Fruit fly (Drosophila melanogaster) whole organism, embryonic: ENCODE data around the gene Chpf.

Experiments used
- Atf6 ChIP-seq: fragments of 200-800 bp; sonication (Bioruptor generic); IDR thresholded peaks from 2 replicates; pipeline ENCODE4 v1.3.6; 2022; ENCODE audit warnings: missing biosample characterization, missing genetic modification characterization
- BEAF-32 ChIP-seq: fragments of 200-800 bp; sonication (Bioruptor generic); optimal IDR thresholded peaks from 3 replicates; lab custom pipeline; 2017; ENCODE audit warnings: missing biosample characterization, missing genetic modification characterization, mild to moderate bottlenecking, moderate library complexity, missing genetic modification reagents
- C15 ChIP-seq: fragments of 200-800 bp; sonication (Bioruptor generic); IDR thresholded peaks from 3 replicates; pipeline ENCODE4 v1.3.6; 2022; ENCODE audit warnings: missing biosample characterization, missing genetic modification characterization
- CG10209 ChIP-seq: fragments of 200-800 bp; sonication (Bioruptor generic); optimal IDR thresholded peaks from 3 replicates; lab custom pipeline; 2017; ENCODE audit warnings: missing biosample characterization, mild to moderate bottlenecking, missing genetic modification characterization, missing genetic modification reagents
- CG10565 ChIP-seq: fragments of 200-800 bp; sonication (Bioruptor generic); optimal IDR thresholded peaks from 3 replicates; lab custom pipeline; 2016; ENCODE audit warnings: missing biosample characterization, mild to moderate bottlenecking, missing genetic modification characterization
- CG11085 ChIP-seq: fragments of 200-800 bp; sonication (Bioruptor generic); IDR thresholded peaks from 2 replicates; pipeline ENCODE4 v1.3.6; 2022; ENCODE audit warnings: missing biosample characterization, missing genetic modification characterization
- CG12071 ChIP-seq: fragments of 200-800 bp; sonication (Bioruptor generic); optimal IDR thresholded peaks from 3 replicates; lab custom pipeline; 2018; ENCODE audit warnings: missing biosample characterization, mild to moderate bottlenecking, missing genetic modification characterization
- CG12299 ChIP-seq: fragments of 200-800 bp; sonication (Bioruptor generic); optimal IDR thresholded peaks from 2 replicates; lab custom pipeline; 2018; ENCODE audit warnings: missing biosample characterization, mild to moderate bottlenecking, missing genetic modification characterization
- CG13424 ChIP-seq: fragments of 200-800 bp; sonication (Bioruptor generic); optimal IDR thresholded peaks from 2 replicates; lab custom pipeline; 2019; ENCODE audit warnings: missing biosample characterization, mild to moderate bottlenecking, missing genetic modification characterization, moderate library complexity
- CG14014 ChIP-seq: fragments of 200-800 bp; sonication (Bioruptor generic); IDR thresholded peaks from 2 replicates; pipeline ENCODE4 v1.3.6; 2022; ENCODE audit warnings: missing biosample characterization, missing genetic modification characterization
- CG15514 ChIP-seq: fragments of 200-800 bp; sonication (Bioruptor generic); optimal IDR thresholded peaks from 3 replicates; lab custom pipeline; 2017; ENCODE audit warnings: missing biosample characterization, missing genetic modification characterization, mild to moderate bottlenecking, moderate library complexity, missing genetic modification reagents
- CG17385 ChIP-seq: fragments of 200-800 bp; sonication (Bioruptor generic); optimal IDR thresholded peaks from 3 replicates; lab custom pipeline; 2018; ENCODE audit warnings: missing biosample characterization, mild to moderate bottlenecking, missing genetic modification characterization
- CG3847 ChIP-seq: fragments of 200-800 bp; sonication (Bioruptor generic); IDR thresholded peaks from 2 replicates; pipeline ENCODE4 v1.3.6; 2022; ENCODE audit warnings: missing biosample characterization, missing genetic modification characterization
- CG4282 ChIP-seq: fragments of 200-800 bp; sonication (Bioruptor generic); optimal IDR thresholded peaks from 2 replicates; lab custom pipeline; 2016; ENCODE audit warnings: missing biosample characterization, missing genetic modification characterization
- CG4617 ChIP-seq: fragments of 200-800 bp; sonication (Bioruptor generic); optimal IDR thresholded peaks from 3 replicates; lab custom pipeline; 2016; ENCODE audit warnings: missing biosample characterization, missing genetic modification characterization, borderline replicate concordance
- CG6175 ChIP-seq: fragments of 200-800 bp; sonication (Bioruptor generic); IDR thresholded peaks from 3 replicates; pipeline ENCODE4 v1.3.6; 2022; ENCODE audit warnings: missing biosample characterization, missing genetic modification characterization
- CG6654 ChIP-seq: fragments of 200-800 bp; sonication (Bioruptor generic); optimal IDR thresholded peaks from 2 replicates; lab custom pipeline; 2017; ENCODE audit warnings: missing biosample characterization, mild to moderate bottlenecking, missing genetic modification characterization
- CG7745 ChIP-seq: fragments of 200-800 bp; sonication (Bioruptor generic); optimal IDR thresholded peaks from 2 replicates; lab custom pipeline; 2018; ENCODE audit warnings: missing biosample characterization, mild to moderate bottlenecking, missing genetic modification characterization, moderate library complexity
- CG7786 ChIP-seq: fragments of 200-800 bp; sonication (Bioruptor generic); optimal IDR thresholded peaks from 2 replicates; lab custom pipeline; 2016; ENCODE audit warnings: missing biosample characterization, missing genetic modification characterization
- CG8290 ChIP-seq, 3 experiments: fragments of 200-800 bp; sonication (Bioruptor generic); optimal IDR thresholded peaks; 2 replicates each; lab custom pipeline; 2016 to 2019; ENCODE audit warnings: missing biosample characterization in 3 of 3, missing genetic modification characterization in 3 of 3, mild to moderate bottlenecking in 2 of 3, moderate library complexity in 1 of 3
- CG8765 ChIP-seq: fragments of 200-800 bp; sonication (Bioruptor generic); IDR thresholded peaks from 2 replicates; pipeline ENCODE4 v1.3.6; 2022; ENCODE audit warnings: missing biosample characterization, missing genetic modification characterization
- CG9609 ChIP-seq: fragments of 200-800 bp; sonication (Bioruptor generic); optimal IDR thresholded peaks from 3 replicates; lab custom pipeline; 2016; ENCODE audit warnings: missing biosample characterization, missing genetic modification characterization
- CG9932 ChIP-seq: fragments of 200-800 bp; sonication (Bioruptor generic); IDR thresholded peaks from 2 replicates; pipeline ENCODE4 v1.3.6; 2022; ENCODE audit warnings: missing biosample characterization, missing genetic modification characterization
- E2f2 ChIP-seq: fragments of 200-800 bp; sonication (Bioruptor generic); IDR thresholded peaks from 2 replicates; pipeline ENCODE4 v1.3.6; 2022; ENCODE audit warnings: missing biosample characterization, missing genetic modification characterization
- HHEX ChIP-seq: fragments of 200-800 bp; sonication (Bioruptor generic); optimal IDR thresholded peaks from 3 replicates; lab custom pipeline; 2017; ENCODE audit warnings: missing biosample characterization, mild to moderate bottlenecking, missing genetic modification characterization, missing genetic modification reagents
- HmgZ ChIP-seq: fragments of 200-800 bp; sonication (Bioruptor generic); optimal IDR thresholded peaks from 2 replicates; lab custom pipeline; 2018; ENCODE audit warnings: missing biosample characterization, mild to moderate bottlenecking, missing genetic modification characterization
- Hmr ChIP-seq: fragments of 200-800 bp; sonication (Bioruptor generic); optimal IDR thresholded peaks from 3 replicates; lab custom pipeline; 2017; ENCODE audit warnings: mild to moderate bottlenecking, missing biosample characterization, missing genetic modification reagents, missing genetic modification characterization
- Med ChIP-seq: fragments of 200-800 bp; sonication (Bioruptor generic); peaks from one replicate; lab custom pipeline; 2016; ENCODE audit warnings: missing biosample characterization, missing genetic modification characterization, mild to moderate bottlenecking, inconsistent platforms, moderate library complexity
- Mrtf ChIP-seq: fragments of 200-800 bp; sonication (Bioruptor generic); IDR thresholded peaks from 3 replicates; pipeline ENCODE4 v1.3.6; 2022; ENCODE audit warnings: missing biosample characterization, missing genetic modification characterization
- Opbp ChIP-seq: fragments of 200-800 bp; sonication (Bioruptor generic); IDR thresholded peaks from 3 replicates; pipeline ENCODE4 v1.3.6; 2022; ENCODE audit warnings: missing biosample characterization, missing genetic modification characterization; ENCODE audit not compliant: partially characterized antibody
- aop ChIP-seq: fragments of 200-800 bp; sonication (Bioruptor generic); IDR thresholded peaks from 2 replicates; pipeline ENCODE4 v1.3.6; 2022; ENCODE audit warnings: missing biosample characterization, missing genetic modification characterization
- ato ChIP-seq: fragments of 200-800 bp; sonication (Bioruptor generic); IDR thresholded peaks from 2 replicates; pipeline ENCODE4 v1.3.6; 2022; ENCODE audit warnings: missing biosample characterization, missing genetic modification characterization; ENCODE audit not compliant: partially characterized antibody
- az2 ChIP-seq: fragments of 200-800 bp; sonication (Bioruptor generic); optimal IDR thresholded peaks from 3 replicates; lab custom pipeline; 2016; ENCODE audit warnings: missing biosample characterization, missing genetic modification characterization
- bab2 ChIP-seq: fragments of 200-800 bp; sonication (Bioruptor generic); optimal IDR thresholded peaks from 2 replicates; lab custom pipeline; 2016; ENCODE audit warnings: missing biosample characterization, missing genetic modification characterization
- chinmo ChIP-seq: fragments of 200-800 bp; sonication (Bioruptor generic); IDR thresholded peaks from 4 replicates; pipeline ENCODE4 v1.3.6; 2022; ENCODE audit warnings: missing biosample characterization, missing genetic modification characterization; ENCODE audit not compliant: partially characterized antibody
- ci ChIP-seq: fragments of 200-800 bp; sonication (Bioruptor generic); IDR thresholded peaks from 3 replicates; pipeline ENCODE4 v1.3.6; 2022; ENCODE audit warnings: missing biosample characterization, missing genetic modification characterization
- fd64A ChIP-seq: fragments of 200-800 bp; sonication (Bioruptor generic); optimal IDR thresholded peaks from 3 replicates; lab custom pipeline; 2018; ENCODE audit warnings: missing biosample characterization, mild to moderate bottlenecking, missing genetic modification characterization
- grn ChIP-seq: fragments of 200-800 bp; sonication (Bioruptor generic); optimal IDR thresholded peaks from 3 replicates; lab custom pipeline; 2017; ENCODE audit warnings: missing biosample characterization, missing genetic modification characterization
- jigr1 ChIP-seq: fragments of 200-800 bp; sonication (Bioruptor generic); IDR thresholded peaks from 3 replicates; pipeline ENCODE4 v1.3.6; 2022; ENCODE audit warnings: missing biosample characterization, missing genetic modification characterization
- lmd ChIP-seq: fragments of 200-800 bp; sonication (Bioruptor generic); IDR thresholded peaks from 2 replicates; pipeline ENCODE4 v1.3.6; 2022; ENCODE audit warnings: missing biosample characterization, missing genetic modification characterization
- lov ChIP-seq, 2 experiments: fragments of 200-800 bp in 1 of 2; fragments of >200 bp in 1 of 2; sonication (Bioruptor generic) in 1 of 2; IDR thresholded peaks in 1 of 2; optimal IDR thresholded peaks in 1 of 2; 2 replicates in 1 of 2; 3 replicates in 1 of 2; pipeline versions ENCODE4 v1.3.6 to Lab custom; 2017 to 2022; ENCODE audit warnings: missing biosample characterization in 1 of 2, missing genetic modification characterization in 1 of 2
- luna ChIP-seq: fragments of 200-800 bp; sonication (Bioruptor generic); optimal IDR thresholded peaks from 2 replicates; lab custom pipeline; 2016; ENCODE audit warnings: missing biosample characterization, missing genetic modification characterization
- maf-S ChIP-seq: fragments of 200-800 bp; sonication (Bioruptor generic); optimal IDR thresholded peaks from 2 replicates; lab custom pipeline; 2016; ENCODE audit warnings: missing biosample characterization, missing genetic modification characterization
- mam ChIP-seq: fragments of 200-800 bp; sonication (Bioruptor generic); optimal IDR thresholded peaks from 3 replicates; lab custom pipeline; 2016; ENCODE audit warnings: missing biosample characterization, missing genetic modification characterization
- mld ChIP-seq: fragments of 200-800 bp; sonication (Bioruptor generic); IDR thresholded peaks from 3 replicates; pipeline ENCODE4 v1.3.6; 2022; ENCODE audit warnings: missing biosample characterization, missing genetic modification characterization; ENCODE audit not compliant: partially characterized antibody
- oc ChIP-seq: fragments of 200-800 bp; sonication (Bioruptor generic); optimal IDR thresholded peaks from 2 replicates; lab custom pipeline; 2018; ENCODE audit warnings: missing biosample characterization, mild to moderate bottlenecking, missing genetic modification characterization, moderate library complexity
- repo ChIP-seq: fragments of 200-800 bp; sonication (Bioruptor generic); optimal IDR thresholded peaks from 2 replicates; lab custom pipeline; 2016; ENCODE audit warnings: missing biosample characterization, missing genetic modification characterization
- row ChIP-seq: fragments of 200-800 bp; sonication (Bioruptor generic); IDR thresholded peaks from 3 replicates; pipeline ENCODE4 v1.3.6; 2022; ENCODE audit warnings: missing biosample characterization, missing genetic modification characterization
- yki ChIP-seq: fragments of >200 bp; optimal IDR thresholded peaks from 3 replicates; lab custom pipeline; 2018

The Chpf gene

DNA sequence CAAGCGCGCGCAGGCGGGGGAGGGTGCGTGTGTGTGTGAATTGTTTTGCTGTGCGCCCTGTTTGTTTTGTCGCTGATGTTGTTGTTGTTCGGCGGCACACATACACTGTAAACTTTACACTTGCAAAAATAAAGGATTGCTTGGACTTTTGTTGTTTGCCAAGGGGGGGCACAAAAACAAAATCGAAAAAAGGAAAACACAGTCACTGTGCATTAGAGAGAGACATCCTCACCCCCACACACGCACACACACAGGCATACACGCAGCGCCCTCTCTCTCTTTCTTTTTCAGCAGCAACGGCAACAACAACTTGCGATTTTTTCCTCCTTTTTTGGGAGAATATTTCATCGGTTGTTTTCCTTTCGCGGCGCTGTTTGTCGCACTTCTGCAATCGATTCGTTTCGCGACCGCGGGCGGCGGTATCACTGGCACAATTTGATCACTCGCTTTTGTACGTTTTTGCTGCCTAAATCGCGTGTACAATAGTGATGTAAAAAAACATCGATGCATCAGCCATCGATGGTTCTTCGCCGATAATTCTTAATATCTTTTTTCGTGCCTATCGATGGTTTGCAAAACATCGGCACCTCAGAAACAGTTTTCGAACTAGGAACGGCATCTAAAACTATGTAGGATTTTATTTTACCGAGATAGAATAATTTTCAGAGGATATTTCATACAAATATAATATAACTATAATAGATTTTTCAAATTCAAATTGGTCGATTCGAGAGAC, 22.2 kb downstream of the Chpf start, which contains the start of gene hep (continued):
- TF ChIP-seq ci (GFP tag; lab: Robert Waterston, UW), result 0 out of 3 replicates have a peak, but pooled peaks have one; percentile 19
- TF ChIP-seq luna (GFP tag; lab: Kevin White, UChicago), result no peak
- TF ChIP-seq yki (lab: Kevin White, UChicago), result no peak
- no peak for TF ChIP-seq lmd (GFP tag; lab: Robert Waterston, UW)
- TF ChIP-seq repo, result no peak
- TF ChIP-seq CG10209 (GFP tag; lab: Kevin White, UChicago), result no peak
- peak; percentile 95 for TF ChIP-seq chinmo (GFP tag; lab: Robert Waterston, UW)
- TF ChIP-seq CG3847, result 0 out of 2 replicates have a peak, but pooled peaks have one; percentile 17
- TF ChIP-seq CG11085 (GFP tag; lab: Robert Waterston, UW), result no peak
- peak; percentile 77 for TF ChIP-seq BEAF-32 (GFP tag; lab: Kevin White, UChicago)
- no peak for TF ChIP-seq CG6175 (GFP tag; lab: Robert Waterston, UW)
- no peak for TF ChIP-seq CG7786 (GFP tag; lab: Kevin White, UChicago)
- no peak for TF ChIP-seq CG6654 (GFP tag; lab: Kevin White, UChicago)
- TF ChIP-seq CG15514, result peak; percentile 20
- no peak for TF ChIP-seq CG13424 (tag; lab: Kevin White, UChicago)
- TF ChIP-seq CG14014, result no peak
- no peak for TF ChIP-seq CG8290 (GFP tag; optimal IDR thresholded peaks at IDR 0.05; lab: Kevin White, UChicago)
- TF ChIP-seq CG8290 (tag; optimal IDR thresholded peaks at IDR 0.05; lab: Kevin White, UChicago), result peak in 1 of 2 experiments; percentile 37
- TF ChIP-seq CG12299 (tag; lab: Kevin White, UChicago), result no peak
- TF ChIP-seq maf-S, result no peak
- no peak for TF ChIP-seq mam (GFP tag; lab: Kevin White, UChicago)
- peak; percentile 1 for TF ChIP-seq HmgZ (tag; lab: Kevin White, UChicago)
- peak; percentile 81 for TF ChIP-seq ato (GFP tag; lab: Robert Waterston, UW)
- TF ChIP-seq bab2, result no peak
- peak; percentile 59 for TF ChIP-seq row (GFP tag; lab: Robert Waterston, UW)
- no peak for TF ChIP-seq Mrtf (GFP tag; lab: Robert Waterston, UW)
- TF ChIP-seq fd64A (GFP tag; lab: Kevin White, UChicago), result no peak
- TF ChIP-seq aop (GFP tag; lab: Robert Waterston, UW), result no peak
- no peak for TF ChIP-seq jigr1 (GFP tag; lab: Robert Waterston, UW)
- no peak for TF ChIP-seq CG4282
- TF ChIP-seq az2, result no peak
- no peak for TF ChIP-seq CG7745 (tag; lab: Kevin White, UChicago)
- no peak for TF ChIP-seq C15
- TF ChIP-seq CG10565, result no peak
- no peak for TF ChIP-seq HHEX
- no peak for TF ChIP-seq grn (GFP tag; lab: Kevin White, UChicago)
- TF ChIP-seq Atf6 (GFP tag; lab: Robert Waterston, UW), result no peak
- peak; percentile 82 for TF ChIP-seq CG4617 (GFP tag; lab: Kevin White, UChicago)
- TF ChIP-seq mld (GFP tag; lab: Robert Waterston, UW), result peak; percentile 79; the same call in 2 of the 3 replicates
- no peak for TF ChIP-seq CG9609 (GFP tag; lab: Kevin White, UChicago)
- peak; percentile 28; the same call in 1 of the 2 replicates for TF ChIP-seq E2f2 (GFP tag; lab: Robert Waterston, UW)
- no peak for TF ChIP-seq CG8765 (GFP tag; lab: Robert Waterston, UW)
- peak; percentile 57 for TF ChIP-seq CG9932 (GFP tag; lab: Robert Waterston, UW)
- TF ChIP-seq Hmr, result no peak
- no peak for TF ChIP-seq oc (tag; lab: Kevin White, UChicago)
- no peak for TF ChIP-seq CG17385 (GFP tag; lab: Kevin White, UChicago)
- TF ChIP-seq Med (GFP tag; lab: Kevin White, UChicago), result peak; percentile 17
- no peak for TF ChIP-seq lov (optimal IDR thresholded peaks at IDR 0.05; lab: Kevin White, UChicago)
- TF ChIP-seq lov (GFP tag; IDR thresholded peaks at IDR 0.05; lab: Robert Waterston, UW), result no peak
- TF ChIP-seq Opbp, result peak; percentile 93
- TF ChIP-seq CG12071 (GFP tag; lab: Kevin White, UChicago), result no peak
